Worm (Caenorhabditis elegans) whole organism, young adult: ENCODE results near the gene nhr-280.

Experiments
- ceh-79 ChIP-seq: sonication (generic microtip); optimal IDR thresholded peaks from 2 replicates; lab custom pipeline; 2017; ENCODE audit warnings: mild to moderate bottlenecking, missing genetic modification characterization, missing compliant biosample characterization
- nfya-2 ChIP-seq: fragments of 200-800 bp; sonication (Bioruptor generic); IDR thresholded peaks from 2 replicates; pipeline ENCODE4 v1.3.6; 2022; ENCODE audit warnings: missing genetic modification reagents, missing genetic modification characterization, missing compliant biosample characterization
- nfyb-1 ChIP-seq: fragments of 200-800 bp; sonication (Bioruptor generic); IDR thresholded peaks from 2 replicates; pipeline ENCODE4 v1.3.6; 2022; ENCODE audit warnings: missing genetic modification reagents, missing genetic modification characterization, missing compliant biosample characterization

Gene nhr-280

ce11 chrIII:84372-84771 is 46.2 kb downstream of the nhr-280 start:
- TF ChIP-seq nfyb-1, result peak; percentile 76; the same call in 1 of the 2 replicates
- 0 out of 2 replicates have a peak, but pooled peaks have one; percentile 77 for TF ChIP-seq nfya-2
- TF ChIP-seq ceh-79, result no peak
